Worm (Caenorhabditis elegans) whole organism, L4 larva: Measurements from ENCODE around the gene ZK380.2.

Experiments
- D1046.2 ChIP-seq: fragments of 200-800 bp; sonication (Bioruptor generic); IDR thresholded peaks from 2 replicates; pipeline ENCODE4 v1.3.6; 2022; ENCODE audit warnings: missing genetic modification characterization, missing compliant biosample characterization
- F26F4.8 ChIP-seq: fragments of 200-800 bp; sonication (Bioruptor generic); conservative IDR thresholded peaks from 2 replicates; pipeline ENCODE4 v1.3.6; 2022; ENCODE audit warnings: missing genetic modification characterization, missing compliant biosample characterization
- F37D6.2 ChIP-seq: sonication (generic microtip); optimal IDR thresholded peaks from 2 replicates; lab custom pipeline; 2016; ENCODE audit warnings: mild to moderate bottlenecking, missing genetic modification characterization, missing compliant biosample characterization
- T20F7.1 ChIP-seq: fragments of 200-800 bp; sonication (Bioruptor generic); optimal IDR thresholded peaks from 2 replicates; lab custom pipeline; 2018; ENCODE audit warnings: mild to moderate bottlenecking, missing genetic modification characterization, missing compliant biosample characterization
- Y48G9A.11 ChIP-seq: fragments of 200-800 bp; sonication (Bioruptor generic); IDR thresholded peaks from 2 replicates; pipeline ENCODE4 v1.3.6; 2022; ENCODE audit warnings: missing genetic modification reagents, missing genetic modification characterization, missing compliant biosample characterization
- Y75B8A.6 ChIP-seq: fragments of 200-800 bp; sonication (Bioruptor generic); IDR thresholded peaks from 2 replicates; pipeline ENCODE4 v1.3.6; 2022; ENCODE audit warnings: missing genetic modification reagents, missing genetic modification characterization, missing compliant biosample characterization
- ZK337.2 ChIP-seq: fragments of 200-800 bp; sonication (Bioruptor generic); IDR thresholded peaks from 2 replicates; pipeline ENCODE4 v1.3.6; 2022; ENCODE audit warnings: missing genetic modification reagents, missing genetic modification characterization, missing compliant biosample characterization
- aha-1 ChIP-seq: fragments of 150-350 bp; peaks from one replicate; lab custom pipeline; 2014; ENCODE audit warnings: missing biosample characterization, missing genetic modification characterization
- ceh-20 ChIP-seq: fragments of 200-800 bp; sonication (Bioruptor generic); IDR thresholded peaks from 2 replicates; pipeline ENCODE4 v1.3.6; 2022; ENCODE audit warnings: missing genetic modification reagents, missing genetic modification characterization, missing compliant biosample characterization
- ceh-62 ChIP-seq: sonication (generic microtip); optimal IDR thresholded peaks from 2 replicates; lab custom pipeline; 2017; ENCODE audit warnings: missing biosample characterization, missing genetic modification characterization
- cey-2 ChIP-seq: sonication (generic microtip); optimal IDR thresholded peaks from 3 replicates; lab custom pipeline; 2017; ENCODE audit warnings: missing genetic modification characterization, mild to moderate bottlenecking, missing compliant biosample characterization, antibody characterized with exemption, borderline replicate concordance; ENCODE audit not compliant: insufficient read depth
- daf-16 ChIP-seq, 3 experiments: sonication (generic microtip); optimal IDR thresholded peaks; 2 replicates each; lab custom pipeline; 2016 to 2017; ENCODE audit warnings: missing genetic modification characterization in 3 of 3, missing genetic modification reagents in 3 of 3, mild to moderate bottlenecking in 2 of 3, missing compliant biosample characterization in 2 of 3, missing biosample characterization in 1 of 3, moderate library complexity in 1 of 3
- dmd-6 ChIP-seq: fragments of 200-800 bp; sonication (Bioruptor generic); IDR thresholded peaks from 2 replicates; pipeline ENCODE4 v1.3.6; 2022; ENCODE audit warnings: missing genetic modification reagents, missing genetic modification characterization, missing compliant biosample characterization
- dmd-8 ChIP-seq: fragments of 200-800 bp; sonication (Bioruptor generic); IDR thresholded peaks from 2 replicates; pipeline ENCODE4 v1.3.6; 2022; ENCODE audit warnings: missing genetic modification characterization, missing compliant biosample characterization
- duxl-1 ChIP-seq: sonication (generic microtip); optimal IDR thresholded peaks from 2 replicates; lab custom pipeline; 2016; ENCODE audit warnings: mild to moderate bottlenecking, missing genetic modification characterization, moderate library complexity, missing compliant biosample characterization; ENCODE audit not compliant: poor library complexity
- dve-1 ChIP-seq: sonication (generic microtip); optimal IDR thresholded peaks from 2 replicates; lab custom pipeline; 2017; ENCODE audit warnings: antibody characterized with exemption, mild to moderate bottlenecking, missing genetic modification characterization, missing compliant biosample characterization; ENCODE audit not compliant: insufficient read depth
- hlh-30 ChIP-seq: sonication (generic microtip); optimal IDR thresholded peaks from 2 replicates; lab custom pipeline; 2017; ENCODE audit warnings: antibody characterized with exemption, mild to moderate bottlenecking, missing genetic modification characterization, missing compliant biosample characterization; ENCODE audit not compliant: insufficient read depth
- lim-7 ChIP-seq: fragments of 200-800 bp; sonication (Bioruptor generic); IDR thresholded peaks from 2 replicates; pipeline ENCODE4 v1.3.6; 2022; ENCODE audit warnings: missing genetic modification characterization, missing compliant biosample characterization
- lin-1 ChIP-seq: fragments of 200-800 bp; sonication (Bioruptor generic); IDR thresholded peaks from 2 replicates; pipeline ENCODE4 v1.3.6; 2022; ENCODE audit warnings: missing genetic modification reagents, missing genetic modification characterization, missing compliant biosample characterization
- lin-13 ChIP-seq: fragments of 150-350 bp; optimal IDR thresholded peaks from 2 replicates; lab custom pipeline; 2014; ENCODE audit warnings: missing biosample characterization, missing genetic modification reagents, missing genetic modification characterization
- lin-29 ChIP-seq: fragments of 200-800 bp; sonication (Bioruptor generic); IDR thresholded peaks from 2 replicates; pipeline ENCODE4 v1.3.6; 2022; ENCODE audit warnings: missing genetic modification reagents, missing genetic modification characterization, missing compliant biosample characterization
- lin-38 ChIP-seq: fragments of 200-800 bp; sonication (Bioruptor generic); IDR thresholded peaks from 2 replicates; pipeline ENCODE4 v1.3.6; 2022; ENCODE audit warnings: missing genetic modification reagents, missing genetic modification characterization, missing compliant biosample characterization
- lsy-2 ChIP-seq, 2 experiments: fragments of 150-350 bp in 1 of 2; sonication (generic microtip) in 1 of 2; optimal IDR thresholded peaks; 2 replicates each; lab custom pipeline; 2014 to 2017; ENCODE audit warnings: missing biosample characterization in 2 of 2, missing genetic modification characterization in 2 of 2
- mdl-1 ChIP-seq, 2 experiments: fragments of 150-350 bp in 1 of 2; sonication (generic microtip) in 1 of 2; optimal IDR thresholded peaks; 2 replicates each; lab custom pipeline; 2014 to 2017; ENCODE audit warnings: missing biosample characterization in 2 of 2, missing genetic modification characterization in 2 of 2
- mep-1 ChIP-seq: fragments of 150-350 bp; sonication (generic microtip); optimal IDR thresholded peaks from 3 replicates; lab custom pipeline; 2014; ENCODE audit warnings: missing biosample characterization, missing genetic modification characterization
- mes-2 ChIP-seq: sonication (generic microtip); optimal IDR thresholded peaks from 2 replicates; lab custom pipeline; 2016; ENCODE audit warnings: missing genotype, mild to moderate bottlenecking, missing genetic modification characterization, missing compliant biosample characterization; ENCODE audit not compliant: poor library complexity, severe bottlenecking
- mxl-2 ChIP-seq: fragments of 200-800 bp; sonication (Bioruptor generic); conservative IDR thresholded peaks from 2 replicates; pipeline ENCODE4 v1.3.6; 2022; ENCODE audit warnings: missing genetic modification reagents, missing genetic modification characterization, missing compliant biosample characterization
- nhr-10 ChIP-seq: fragments of 150-350 bp; optimal IDR thresholded peaks from 2 replicates; lab custom pipeline; 2014; ENCODE audit warnings: missing biosample characterization, missing genetic modification characterization
- nhr-102 ChIP-seq: sonication (generic microtip); optimal IDR thresholded peaks from 2 replicates; lab custom pipeline; 2016; ENCODE audit warnings: mild to moderate bottlenecking, missing genetic modification characterization, moderate library complexity, missing compliant biosample characterization
- nhr-11 ChIP-seq: fragments of 150-350 bp; optimal IDR thresholded peaks from 2 replicates; lab custom pipeline; 2014; ENCODE audit warnings: missing biosample characterization, missing genetic modification characterization
- nhr-111 ChIP-seq: fragments of 200-800 bp; sonication (Bioruptor generic); optimal IDR thresholded peaks from 2 replicates; lab custom pipeline; 2018; ENCODE audit warnings: mild to moderate bottlenecking, missing genetic modification characterization, missing compliant biosample characterization
- nhr-25 ChIP-seq: sonication (generic microtip); optimal IDR thresholded peaks from 2 replicates; lab custom pipeline; 2017; ENCODE audit warnings: missing genetic modification characterization, mild to moderate bottlenecking, missing compliant biosample characterization, antibody characterized with exemption, moderate library complexity, borderline replicate concordance; ENCODE audit not compliant: insufficient read depth
- nhr-41 ChIP-seq: fragments of 200-800 bp; sonication (Bioruptor generic); IDR thresholded peaks from 2 replicates; pipeline ENCODE4 v1.3.6; 2022; ENCODE audit warnings: missing genetic modification reagents, missing genetic modification characterization, missing compliant biosample characterization
- nhr-42 ChIP-seq: fragments of 200-800 bp; sonication (Bioruptor generic); IDR thresholded peaks from 2 replicates; pipeline ENCODE4 v1.3.6; 2022; ENCODE audit warnings: missing genetic modification characterization, missing compliant biosample characterization
- nhr-6 ChIP-seq: fragments of 150-350 bp; optimal IDR thresholded peaks from 2 replicates; lab custom pipeline; 2014; ENCODE audit warnings: missing biosample characterization, missing genetic modification characterization
- nhr-76 ChIP-seq: fragments of 150-350 bp; optimal IDR thresholded peaks from 2 replicates; lab custom pipeline; 2014; ENCODE audit warnings: missing biosample characterization, missing genetic modification characterization
- rbr-2 ChIP-seq: sonication (generic microtip); optimal IDR thresholded peaks from 2 replicates; lab custom pipeline; 2016; ENCODE audit warnings: missing genotype, missing genetic modification characterization, missing compliant biosample characterization
- set-16 ChIP-seq: fragments of 200-800 bp; sonication (Bioruptor generic); IDR thresholded peaks from 2 replicates; pipeline ENCODE4 v1.3.6; 2022; ENCODE audit warnings: missing genetic modification reagents, missing genetic modification characterization, missing compliant biosample characterization
- skn-1 ChIP-seq: fragments of 150-350 bp; optimal IDR thresholded peaks from 2 replicates; lab custom pipeline; 2014; ENCODE audit warnings: missing biosample characterization, missing genetic modification characterization
- snpc-1.2 ChIP-seq: fragments of 200-800 bp; sonication (Bioruptor generic); IDR thresholded peaks from 2 replicates; pipeline ENCODE4 v1.3.6; 2022; ENCODE audit warnings: missing genetic modification reagents, missing genetic modification characterization, missing compliant biosample characterization
- snpc-4 ChIP-seq: fragments of 150-350 bp; optimal IDR thresholded peaks from 2 replicates; lab custom pipeline; 2014; ENCODE audit warnings: missing biosample characterization, missing genetic modification characterization
- tra-1 ChIP-seq: fragments of 200-800 bp; sonication (Bioruptor generic); IDR thresholded peaks from 2 replicates; pipeline ENCODE4 v1.3.6; 2022; ENCODE audit warnings: missing genetic modification reagents, missing genetic modification characterization, missing compliant biosample characterization
- zfp-2 ChIP-seq: sonication (generic microtip); optimal IDR thresholded peaks from 2 replicates; lab custom pipeline; 2016; ENCODE audit warnings: mild to moderate bottlenecking, missing genetic modification characterization, missing compliant biosample characterization
- zip-2 ChIP-seq: fragments of 150-350 bp; optimal IDR thresholded peaks from 2 replicates; lab custom pipeline; 2014; ENCODE audit warnings: missing biosample characterization, missing genetic modification characterization
- ztf-11 ChIP-seq: fragments of 150-350 bp; optimal IDR thresholded peaks from 2 replicates; lab custom pipeline; 2014; ENCODE audit warnings: missing biosample characterization, missing genetic modification characterization

ZK380.2 gene

ce11 chrX:1587082-1587481 lies 44.2 kb upstream of the ZK380.2 start:
- TF ChIP-seq D1046.2 (GFP tag; lab: Robert Waterston, UW) (no peak), ceh-20 (no peak), nhr-111 (GFP tag; lab: Kevin White, UChicago) (no peak), nhr-76 (tag; lab: Kevin White, UChicago) (no peak), mdl-1 (tag; optimal IDR thresholded peaks at IDR 0.05; lab: Kevin White, UChicago) (no peak), dve-1 (tag; lab: Kevin White, UChicago) (no peak), T20F7.1 (GFP tag; lab: Kevin White, UChicago) (no peak), skn-1 (tag; lab: Kevin White, UChicago) (no peak), hlh-30 (tag; lab: Kevin White, UChicago) (no peak), nhr-102 (tag; lab: Kevin White, UChicago) (no peak), set-16 (no peak), mep-1 (tag; lab: Kevin White, UChicago) (no peak), dmd-6 (GFP tag; lab: Robert Waterston, UW) (no peak), cey-2 (no peak), tra-1 (no peak)

DNA sequence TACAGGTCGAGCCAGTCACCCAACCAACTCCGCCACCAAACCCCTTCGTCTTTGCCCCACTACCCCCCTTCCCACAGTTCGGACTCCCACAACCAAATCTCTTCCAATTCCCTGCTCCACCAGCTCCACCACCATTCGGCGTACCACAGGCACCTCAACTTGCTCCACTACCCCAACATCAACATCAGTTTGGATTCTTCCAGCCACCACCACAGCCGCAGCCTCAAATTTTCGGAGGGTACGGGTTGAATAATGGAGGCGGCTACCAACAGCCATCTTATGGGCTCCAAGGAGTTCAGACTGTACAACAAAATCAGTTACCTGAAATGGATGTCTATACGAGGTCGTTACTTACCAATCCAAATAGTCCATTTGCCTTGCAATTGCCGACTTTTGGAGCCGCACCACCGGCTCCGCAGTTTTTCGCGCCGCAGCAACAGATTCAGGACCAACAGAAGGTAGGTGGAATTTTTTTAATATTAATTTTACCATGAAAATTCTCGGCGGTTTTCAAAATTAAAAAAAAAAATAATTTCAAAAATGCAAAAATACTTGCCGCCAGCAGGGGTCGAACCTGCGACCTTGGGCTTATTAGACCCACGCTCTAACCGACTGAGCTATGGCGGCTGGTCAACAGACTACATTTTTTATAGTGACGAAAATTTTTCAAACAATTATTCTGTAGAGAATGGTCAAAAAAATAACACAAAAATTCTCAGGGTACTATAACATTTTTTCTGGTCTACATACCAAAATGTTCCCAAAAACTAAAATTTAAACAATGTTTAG lies 42.0 kb upstream of the ZK380.2 start:
- no peak for TF ChIP-seq ceh-62 (tag; lab: Kevin White, UChicago)
- 0 out of 2 replicates have a peak, but pooled peaks have one; percentile 15 for TF ChIP-seq Y48G9A.11
- no peak for TF ChIP-seq snpc-4 (tag; lab: Kevin White, UChicago)
- TF ChIP-seq lin-13 (GFP tag; lab: Kevin White, UChicago): no peak
- no peak for TF ChIP-seq Y75B8A.6 (GFP tag; lab: Robert Waterston, UW)
- no peak for TF ChIP-seq F26F4.8 (GFP tag; lab: Robert Waterston, UW)
- no peak for TF ChIP-seq zip-2
- peak; percentile 47; the same call in 1 of the 2 replicates for TF ChIP-seq set-16
- TF ChIP-seq zfp-2: no peak
- TF ChIP-seq nhr-6 (tag; lab: Kevin White, UChicago): no peak
- no peak for TF ChIP-seq T20F7.1 (GFP tag; lab: Kevin White, UChicago)
- TF ChIP-seq tra-1: no peak
- TF ChIP-seq rbr-2: no peak
- no peak for TF ChIP-seq D1046.2 (GFP tag; lab: Robert Waterston, UW)
- peak; percentile 14; the same call in 1 of the 2 replicates for TF ChIP-seq lin-38 (GFP tag; lab: Robert Waterston, UW)
- no peak for TF ChIP-seq nhr-41 (GFP tag; lab: Robert Waterston, UW)
- no peak for TF ChIP-seq lin-1 (GFP tag; lab: Robert Waterston, UW)
- TF ChIP-seq aha-1 (tag; lab: Kevin White, UChicago): peak; percentile 86
- TF ChIP-seq nhr-11 (tag; lab: Kevin White, UChicago): no peak
- no peak for TF ChIP-seq nhr-102 (tag; lab: Kevin White, UChicago)
- TF ChIP-seq ZK337.2 (GFP tag; lab: Robert Waterston, UW): no peak
- TF ChIP-seq nhr-42 (GFP tag; lab: Robert Waterston, UW): no peak
- no peak for TF ChIP-seq nhr-25 (tag; lab: Kevin White, UChicago)
- no peak for TF ChIP-seq lin-29 (GFP tag; lab: Robert Waterston, UW)
- TF ChIP-seq cey-2: no peak
- TF ChIP-seq lim-7 (GFP tag; lab: Robert Waterston, UW): 0 out of 2 replicates have a peak, but pooled peaks have one; percentile 51

- no peak for TF ChIP-seq lsy-2 (tag; optimal IDR thresholded peaks at IDR 0.05; lab: Kevin White, UChicago)
- TF ChIP-seq nhr-10 (tag; lab: Kevin White, UChicago): no peak
- TF ChIP-seq F37D6.2 (tag; lab: Kevin White, UChicago): no peak
- no peak for TF ChIP-seq daf-16 (GFP tag; optimal IDR thresholded peaks at IDR 0.05; lab: Kevin White, UChicago)
- peak; percentile 27 for TF ChIP-seq daf-16 (tag; optimal IDR thresholded peaks at IDR 0.05; lab: Kevin White, UChicago)
- peak; percentile 33; the same call in 1 of the 2 replicates for TF ChIP-seq snpc-1.2
- TF ChIP-seq lin-38 (GFP tag; lab: Robert Waterston, UW): peak; percentile 17; the same call in 1 of the 2 replicates
- TF ChIP-seq ceh-62 (tag; lab: Kevin White, UChicago): no peak
- TF ChIP-seq hlh-30 (tag; lab: Kevin White, UChicago): peak; percentile 15
- no peak for TF ChIP-seq dmd-8 (GFP tag; lab: Robert Waterston, UW)
- peak; percentile 44 for TF ChIP-seq mes-2
- peak; percentile 7 for TF ChIP-seq duxl-1 (tag; lab: Kevin White, UChicago)
- no peak for TF ChIP-seq ztf-11 (tag; lab: Kevin White, UChicago)
- no peak for TF ChIP-seq mxl-2 (GFP tag; lab: Robert Waterston, UW)
These were observed 41.3 kb upstream of the ZK380.2 start for ce11 chrX:1589962-1590361.
